Fruit fly (Drosophila melanogaster) whole organism, embryonic: ENCODE measurements around the gene chif.

Experiments used
- CG11398 ChIP-seq: fragments of 200-800 bp; sonication (Bioruptor generic); optimal IDR thresholded peaks from 2 replicates; lab custom pipeline; 2016; ENCODE audit warnings: missing biosample characterization, missing genetic modification characterization
- CG13287 ChIP-seq: fragments of 200-800 bp; sonication (Bioruptor generic); IDR thresholded peaks from 2 replicates; pipeline ENCODE4 v1.3.6; 2022; ENCODE audit warnings: missing biosample characterization, missing genetic modification characterization; ENCODE audit not compliant: partially characterized antibody
- CG13296 ChIP-seq: fragments of 200-800 bp; sonication (Bioruptor generic); optimal IDR thresholded peaks from 3 replicates; lab custom pipeline; 2018; ENCODE audit warnings: missing biosample characterization, mild to moderate bottlenecking, missing genetic modification characterization
- CG1529 ChIP-seq: fragments of 200-800 bp; sonication (Bioruptor generic); optimal IDR thresholded peaks from 3 replicates; lab custom pipeline; 2018; ENCODE audit warnings: missing biosample characterization, missing genetic modification characterization
- CG18764 ChIP-seq: fragments of 200-800 bp; sonication (Bioruptor generic); optimal IDR thresholded peaks from 3 replicates; lab custom pipeline; 2016; ENCODE audit warnings: missing biosample characterization, missing genetic modification characterization
- CG34224 ChIP-seq: fragments of 200-800 bp; sonication (Bioruptor generic); IDR thresholded peaks from 3 replicates; pipeline ENCODE4 v1.3.6; 2022; ENCODE audit warnings: missing biosample characterization, missing genetic modification characterization; ENCODE audit not compliant: partially characterized antibody
- CG34376 ChIP-seq: fragments of 200-800 bp; sonication (Bioruptor generic); optimal IDR thresholded peaks from 2 replicates; lab custom pipeline; 2018; ENCODE audit warnings: missing biosample characterization, mild to moderate bottlenecking, missing genetic modification characterization
- CG4328 ChIP-seq: fragments of 200-800 bp; sonication (Bioruptor generic); optimal IDR thresholded peaks from 3 replicates; lab custom pipeline; 2017; ENCODE audit warnings: missing biosample characterization, missing genetic modification reagents, missing genetic modification characterization
- CG43689 ChIP-seq: fragments of 200-800 bp; sonication (Bioruptor generic); IDR thresholded peaks from 2 replicates; pipeline ENCODE4 v1.3.6; 2022; ENCODE audit warnings: missing biosample characterization, missing genetic modification characterization
- CG6791 ChIP-seq: fragments of 200-800 bp; sonication (Bioruptor generic); IDR thresholded peaks from 3 replicates; pipeline ENCODE4 v1.3.6; 2022; ENCODE audit warnings: missing biosample characterization, missing genetic modification characterization; ENCODE audit not compliant: partially characterized antibody
- CG7745 ChIP-seq: fragments of 200-800 bp; sonication (Bioruptor generic); optimal IDR thresholded peaks from 2 replicates; lab custom pipeline; 2018; ENCODE audit warnings: missing biosample characterization, mild to moderate bottlenecking, missing genetic modification characterization, moderate library complexity
- CG8281 ChIP-seq: fragments of 200-800 bp; sonication (Bioruptor generic); optimal IDR thresholded peaks from 2 replicates; lab custom pipeline; 2018; ENCODE audit warnings: missing biosample characterization, mild to moderate bottlenecking, missing genetic modification characterization, moderate library complexity
- CG8290 ChIP-seq, 3 experiments: fragments of 200-800 bp; sonication (Bioruptor generic); optimal IDR thresholded peaks; 2 replicates each; lab custom pipeline; 2016 to 2019; ENCODE audit warnings: missing biosample characterization in 3 of 3, missing genetic modification characterization in 3 of 3, mild to moderate bottlenecking in 2 of 3, moderate library complexity in 1 of 3
- CG8478 ChIP-seq: fragments of >200 bp; optimal IDR thresholded peaks from 2 replicates; lab custom pipeline; 2018
- CG8944 ChIP-seq: fragments of 200-800 bp; sonication (Bioruptor generic); optimal IDR thresholded peaks from 3 replicates; lab custom pipeline; 2016; ENCODE audit warnings: missing biosample characterization, missing genetic modification characterization
- Dll ChIP-seq: fragments of 200-800 bp; sonication (Bioruptor generic); IDR thresholded peaks from 4 replicates; pipeline ENCODE4 v1.3.6; 2022; ENCODE audit warnings: missing biosample characterization, missing genetic modification characterization; ENCODE audit not compliant: partially characterized antibody
- Doc3 ChIP-seq: fragments of 200-800 bp; sonication (Bioruptor generic); IDR thresholded peaks from 3 replicates; pipeline ENCODE4 v1.3.6; 2022; ENCODE audit warnings: missing biosample characterization, missing genetic modification characterization; ENCODE audit not compliant: partially characterized antibody
- Dref ChIP-seq: fragments of 200-800 bp; sonication (Bioruptor generic); IDR thresholded peaks from 2 replicates; pipeline ENCODE4 v1.3.6; 2022; ENCODE audit warnings: missing biosample characterization, missing genetic modification characterization
- ERR ChIP-seq: fragments of 200-800 bp; sonication (Bioruptor generic); optimal IDR thresholded peaks from 2 replicates; lab custom pipeline; 2016; ENCODE audit warnings: missing biosample characterization, missing genetic modification characterization
- Hand ChIP-seq: fragments of 200-800 bp; sonication (Bioruptor generic); optimal IDR thresholded peaks from 2 replicates; lab custom pipeline; 2017; ENCODE audit warnings: mild to moderate bottlenecking, missing biosample characterization, missing genetic modification reagents, missing genetic modification characterization
- Hr3 ChIP-seq: fragments of 200-800 bp; sonication (Bioruptor generic); optimal IDR thresholded peaks from 3 replicates; lab custom pipeline; 2016; ENCODE audit warnings: missing biosample characterization, missing genetic modification characterization
- Hr78 ChIP-seq, 2 experiments: fragments of 200-800 bp in 1 of 2; fragments of >200 bp in 1 of 2; sonication (Bioruptor generic) in 1 of 2; optimal IDR thresholded peaks; 2 replicates each; lab custom pipeline; 2017 to 2019; ENCODE audit warnings: missing biosample characterization in 2 of 2, missing genetic modification characterization in 2 of 2, mild to moderate bottlenecking in 1 of 2, moderate library complexity in 1 of 2
- Max ChIP-seq: fragments of 200-800 bp; sonication (Bioruptor generic); optimal IDR thresholded peaks from 2 replicates; lab custom pipeline; 2016; ENCODE audit warnings: missing biosample characterization, mild to moderate bottlenecking, missing genetic modification characterization
- NFAT ChIP-seq: fragments of 200-800 bp; sonication (Bioruptor generic); IDR thresholded peaks from 2 replicates; pipeline ENCODE4 v1.3.6; 2022; ENCODE audit warnings: missing biosample characterization, missing genetic modification characterization
- Neu2 ChIP-seq: fragments of 200-800 bp; sonication (Bioruptor generic); optimal IDR thresholded peaks from 3 replicates; lab custom pipeline; 2016; ENCODE audit warnings: missing biosample characterization, missing genetic modification characterization, borderline replicate concordance
- Opbp ChIP-seq: fragments of 200-800 bp; sonication (Bioruptor generic); IDR thresholded peaks from 3 replicates; pipeline ENCODE4 v1.3.6; 2022; ENCODE audit warnings: missing biosample characterization, missing genetic modification characterization; ENCODE audit not compliant: partially characterized antibody
- PHDP ChIP-seq: fragments of 200-800 bp; sonication (Bioruptor generic); optimal IDR thresholded peaks from 3 replicates; lab custom pipeline; 2018; ENCODE audit warnings: missing biosample characterization, mild to moderate bottlenecking, missing genetic modification characterization, moderate library complexity
- Sox100B ChIP-seq: fragments of 200-800 bp; sonication (Bioruptor generic); optimal IDR thresholded peaks from 3 replicates; lab custom pipeline; 2018; ENCODE audit warnings: missing biosample characterization, mild to moderate bottlenecking, missing genetic modification characterization
- Sry-β ChIP-seq: fragments of 200-800 bp; sonication (Bioruptor generic); optimal IDR thresholded peaks from 2 replicates; lab custom pipeline; 2018; ENCODE audit warnings: missing biosample characterization, mild to moderate bottlenecking, missing genetic modification characterization, moderate library complexity
- YL-1 ChIP-seq: fragments of 200-800 bp; sonication (Bioruptor generic); optimal IDR thresholded peaks from 3 replicates; lab custom pipeline; 2017; ENCODE audit warnings: missing biosample characterization, mild to moderate bottlenecking, missing genetic modification characterization
- ab ChIP-seq: fragments of 200-800 bp; sonication (Bioruptor generic); optimal IDR thresholded peaks from 2 replicates; lab custom pipeline; 2016; ENCODE audit warnings: missing biosample characterization, missing genetic modification characterization
- abd-A ChIP-seq: fragments of 200-800 bp; sonication (Bioruptor generic); optimal IDR thresholded peaks from 3 replicates; lab custom pipeline; 2019; ENCODE audit warnings: missing biosample characterization, mild to moderate bottlenecking, missing genetic modification characterization, moderate library complexity
- caup ChIP-seq: fragments of 200-800 bp; sonication (Bioruptor generic); optimal IDR thresholded peaks from 3 replicates; lab custom pipeline; 2017; ENCODE audit warnings: missing biosample characterization, mild to moderate bottlenecking, missing genetic modification characterization, moderate library complexity; ENCODE audit not compliant: severe bottlenecking
- dmrt99B ChIP-seq: fragments of 200-800 bp; sonication (Bioruptor generic); optimal IDR thresholded peaks from 2 replicates; lab custom pipeline; 2018; ENCODE audit warnings: missing biosample characterization, mild to moderate bottlenecking, missing genetic modification characterization, moderate library complexity
- fru ChIP-seq: fragments of >200 bp; optimal IDR thresholded peaks from 2 replicates; lab custom pipeline; 2017
- gt ChIP-seq: fragments of 200-800 bp; sonication (Bioruptor generic); IDR thresholded peaks from 2 replicates; pipeline ENCODE4 v1.3.6; 2022; ENCODE audit warnings: missing biosample characterization, missing genetic modification characterization
- inv ChIP-seq: fragments of 200-800 bp; sonication (Bioruptor generic); IDR thresholded peaks from 2 replicates; pipeline ENCODE4 v1.3.6; 2022; ENCODE audit warnings: missing biosample characterization, missing genetic modification characterization; ENCODE audit not compliant: partially characterized antibody
- knrl ChIP-seq: fragments of 200-800 bp; sonication (Bioruptor generic); IDR thresholded peaks from 3 replicates; pipeline ENCODE4 v1.3.6; 2022; ENCODE audit warnings: missing biosample characterization, missing genetic modification characterization; ENCODE audit not compliant: partially characterized antibody
- lilli ChIP-seq: fragments of 200-800 bp; sonication (Bioruptor generic); optimal IDR thresholded peaks from 3 replicates; lab custom pipeline; 2016; ENCODE audit warnings: missing biosample characterization, missing genetic modification characterization
- p53 ChIP-seq: fragments of 200-800 bp; sonication (Bioruptor generic); optimal IDR thresholded peaks from 2 replicates; lab custom pipeline; 2016; ENCODE audit warnings: missing biosample characterization, missing genetic modification characterization
- pfk ChIP-seq: fragments of 200-800 bp; sonication (Bioruptor generic); optimal IDR thresholded peaks from 2 replicates; lab custom pipeline; 2018; ENCODE audit warnings: missing biosample characterization, mild to moderate bottlenecking, missing genetic modification characterization, moderate library complexity
- phol ChIP-seq: fragments of 200-800 bp; sonication (Bioruptor generic); optimal IDR thresholded peaks from 3 replicates; lab custom pipeline; 2018; ENCODE audit warnings: missing biosample characterization, mild to moderate bottlenecking, missing genetic modification characterization, moderate library complexity
- pnt ChIP-seq: fragments of 200-800 bp; sonication (Bioruptor generic); optimal IDR thresholded peaks from 3 replicates; lab custom pipeline; 2016; ENCODE audit warnings: missing biosample characterization, missing genetic modification characterization
- pzg ChIP-seq: fragments of 200-800 bp; sonication (Bioruptor generic); optimal IDR thresholded peaks from 3 replicates; lab custom pipeline; 2018; ENCODE audit warnings: missing biosample characterization, mild to moderate bottlenecking, missing genetic modification characterization, moderate library complexity
- stwl ChIP-seq: fragments of 200-800 bp; sonication (Bioruptor generic); optimal IDR thresholded peaks from 3 replicates; lab custom pipeline; 2018; ENCODE audit warnings: missing biosample characterization, mild to moderate bottlenecking, missing genetic modification characterization, moderate library complexity
- tin ChIP-seq: fragments of 200-800 bp; sonication (Bioruptor generic); optimal IDR thresholded peaks from 3 replicates; lab custom pipeline; 2016; ENCODE audit warnings: missing biosample characterization, missing genetic modification characterization
- z ChIP-seq: fragments of 200-800 bp; sonication (Bioruptor generic); IDR thresholded peaks from 3 replicates; pipeline ENCODE4 v1.3.6; 2022; ENCODE audit warnings: missing biosample characterization, missing genetic modification characterization

The chif gene

dm6 chr2L:16350742-16351568 is 1.5 kb downstream of the chif start (continued):
- TF ChIP-seq CG8478 (lab: Kevin White, UChicago) (no peak), CG18764 (peak; percentile 97), Hr3 (GFP tag; lab: Kevin White, UChicago) (peak; percentile 98), stwl (peak; percentile 27), Opbp (GFP tag; lab: Robert Waterston, UW) (no peak), dmrt99B (tag; lab: Kevin White, UChicago) (peak; percentile 100), Sox100B (GFP tag; lab: Kevin White, UChicago) (peak; percentile 99), tin (GFP tag; lab: Kevin White, UChicago) (peak; percentile 99), pnt (GFP tag; lab: Kevin White, UChicago) (peak; percentile 97), pzg (GFP tag; lab: Kevin White, UChicago) (peak; percentile 25), inv (GFP tag; lab: Robert Waterston, UW) (no peak), CG1529 (GFP tag; lab: Kevin White, UChicago) (peak; percentile 99), phol (tag; lab: Kevin White, UChicago) (peak; percentile 98), CG34224 (GFP tag; lab: Robert Waterston, UW) (peak; percentile 15; the same call in 2 of the 3 replicates), CG8944 (GFP tag; lab: Kevin White, UChicago) (peak; percentile 96), YL-1 (GFP tag; lab: Kevin White, UChicago) (peak; percentile 97), knrl (GFP tag; lab: Robert Waterston, UW) (no peak), Doc3 (GFP tag; lab: Robert Waterston, UW) (no peak), gt (peak; percentile 93), PHDP (peak; percentile 99), Hand (peak; percentile 99), ERR (GFP tag; lab: Kevin White, UChicago) (peak; percentile 97), ab (GFP tag; lab: Kevin White, UChicago) (peak; percentile 99), abd-A (peak; percentile 95), Hr78 (GFP tag; optimal IDR thresholded peaks at IDR 0.05; lab: Kevin White, UChicago) (peak in 1 of 2 experiments; percentile 96), CG43689 (peak; percentile 95), CG11398 (peak; percentile 97), CG8290 (GFP tag; optimal IDR thresholded peaks at IDR 0.05; lab: Kevin White, UChicago) (peak; percentile 98), CG8290 (tag; optimal IDR thresholded peaks at IDR 0.05; lab: Kevin White, UChicago) (peak; percentile 95 to 99), CG13296 (peak; percentile 99), Sry-β (GFP tag; lab: Kevin White, UChicago) (peak; percentile 71), pfk (GFP tag; lab: Kevin White, UChicago) (peak; percentile 55), fru (no peak), lilli (GFP tag; lab: Kevin White, UChicago) (peak; percentile 99), CG6791 (GFP tag; lab: Robert Waterston, UW) (no peak), Max (GFP tag; lab: Kevin White, UChicago) (peak; percentile 99), p53 (GFP tag; lab: Kevin White, UChicago) (peak; percentile 88), CG34376 (GFP tag; lab: Kevin White, UChicago) (peak; percentile 100), NFAT (GFP tag; lab: Robert Waterston, UW) (peak; percentile 98), Neu2 (GFP tag; lab: Kevin White, UChicago) (peak; percentile 60), CG7745 (tag; lab: Kevin White, UChicago) (peak; percentile 95), Dll (GFP tag; lab: Robert Waterston, UW) (peak; percentile 28; the same call in 1 of the 4 replicates), CG8281 (tag; lab: Kevin White, UChicago) (peak; percentile 95), CG13287 (GFP tag; lab: Robert Waterston, UW) (peak; percentile 28), caup (peak; percentile 99), CG4328 (GFP tag; lab: Kevin White, UChicago) (peak; percentile 98), z (GFP tag; lab: Robert Waterston, UW) (peak; percentile 84), Dref (GFP tag; lab: Robert Waterston, UW) (peak; percentile 36; the same call in 1 of the 2 replicates)
